Worm (Caenorhabditis elegans) whole organism, young adult: ENCODE measurements around the gene nhr-44.

Experiments used
- hmg-1.2 ChIP-seq: fragments of 200-800 bp; sonication (Bioruptor generic); IDR thresholded peaks from 2 replicates; pipeline ENCODE4 v1.3.6; 2022; ENCODE audit warnings: missing genetic modification reagents, missing genetic modification characterization, missing compliant biosample characterization
- mxl-1 ChIP-seq: sonication (generic microtip); optimal IDR thresholded peaks from 2 replicates; lab custom pipeline; 2016; ENCODE audit warnings: missing genetic modification characterization, missing compliant biosample characterization
- rec-8 ChIP-seq, 2 experiments: sonication (generic microtip); optimal IDR thresholded peaks; 2 replicates each; lab custom pipeline; 2016; ENCODE audit warnings: mild to moderate bottlenecking in 2 of 2, missing genetic modification characterization in 2 of 2, missing genetic modification reagents in 2 of 2, missing genotype in 2 of 2, missing biosample characterization in 1 of 2, missing compliant biosample characterization in 1 of 2, moderate library complexity in 1 of 2
- sea-2 ChIP-seq: fragments of 200-800 bp; sonication (Bioruptor generic); IDR thresholded peaks from 2 replicates; pipeline ENCODE4 v1.3.6; 2022; ENCODE audit warnings: missing genetic modification characterization, missing compliant biosample characterization

DNA sequence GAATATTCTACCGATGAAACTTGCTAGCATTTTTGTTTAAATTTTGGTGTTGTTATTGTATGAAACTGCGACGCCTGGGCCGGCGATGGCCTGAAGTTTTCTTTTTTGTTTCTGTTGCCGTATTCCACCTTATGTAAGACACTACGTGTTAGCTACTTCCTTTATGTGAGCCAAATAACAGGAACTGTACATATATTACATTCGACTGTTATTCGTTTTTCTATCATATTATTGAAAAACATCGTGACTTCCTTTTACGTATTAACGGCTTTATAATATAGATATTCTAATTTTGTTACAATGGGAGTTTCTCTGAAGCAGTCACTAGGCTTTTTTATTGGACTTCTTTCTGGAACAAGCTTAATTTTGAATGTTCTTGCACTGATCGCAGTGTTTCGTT is 41.3 kb upstream of the nhr-44 start, which contains the start of gene srx-3:
- TF ChIP-seq mxl-1 (tag; lab: Kevin White, UChicago) (no peak), rec-8 (tag; optimal IDR thresholded peaks at IDR 0.05; lab: Kevin White, UChicago) (no peak), hmg-1.2 (no peak), sea-2 (no peak)
